Worm (Caenorhabditis elegans) whole organism, L3 larva: Measurements from ENCODE around the gene srd-43.

ENCODE experiments used
- ceh-82 ChIP-seq: fragments of 150-350 bp; optimal IDR thresholded peaks from 2 replicates; lab custom pipeline; 2014; ENCODE audit warnings: missing biosample characterization, missing genetic modification characterization
- elt-3 ChIP-seq, 3 experiments: fragments of 150-350 bp in 1 of 3; sonication (generic microtip) in 2 of 3; optimal IDR thresholded peaks; 2 replicates in 2 of 3; 4 replicates in 1 of 3; lab custom pipeline; 2014 to 2017; ENCODE audit warnings: missing biosample characterization in 3 of 3, missing genetic modification characterization in 3 of 3
- lin-15B ChIP-seq: fragments of 150-350 bp; optimal IDR thresholded peaks from 2 replicates; lab custom pipeline; 2014; ENCODE audit warnings: missing biosample characterization, missing genetic modification characterization
- nhr-237 ChIP-seq: fragments of 150-350 bp; optimal IDR thresholded peaks from 2 replicates; lab custom pipeline; 2014; ENCODE audit warnings: missing biosample characterization, missing genetic modification characterization
- nhr-25 ChIP-seq: sonication (generic microtip); optimal IDR thresholded peaks from 2 replicates; lab custom pipeline; 2017; ENCODE audit warnings: missing biosample characterization, missing genetic modification characterization
- nhr-28 ChIP-seq: fragments of 150-350 bp; optimal IDR thresholded peaks from 2 replicates; lab custom pipeline; 2014; ENCODE audit warnings: missing biosample characterization, missing genetic modification characterization
- nhr-77 ChIP-seq: fragments of 150-350 bp; optimal IDR thresholded peaks from 2 replicates; lab custom pipeline; 2014; ENCODE audit warnings: missing biosample characterization, missing genetic modification characterization
- snpc-4 ChIP-seq: fragments of 150-350 bp; optimal IDR thresholded peaks from 2 replicates; lab custom pipeline; 2014; ENCODE audit warnings: missing biosample characterization, missing genetic modification characterization
- tbx-2 ChIP-seq: sonication (generic microtip); optimal IDR thresholded peaks from 2 replicates; lab custom pipeline; 2016; ENCODE audit warnings: mild to moderate bottlenecking, missing genetic modification characterization, missing compliant biosample characterization
- unc-39 ChIP-seq: sonication (generic microtip); optimal IDR thresholded peaks from 4 replicates; lab custom pipeline; 2017; ENCODE audit warnings: missing biosample characterization, missing genetic modification characterization
- zag-1 ChIP-seq: fragments of 150-350 bp; optimal IDR thresholded peaks from 2 replicates; lab custom pipeline; 2014; ENCODE audit warnings: missing biosample characterization, missing genetic modification characterization
- ztf-4 ChIP-seq: fragments of 150-350 bp; optimal IDR thresholded peaks from 2 replicates; lab custom pipeline; 2014; ENCODE audit warnings: missing biosample characterization, missing genetic modification characterization

DNA sequence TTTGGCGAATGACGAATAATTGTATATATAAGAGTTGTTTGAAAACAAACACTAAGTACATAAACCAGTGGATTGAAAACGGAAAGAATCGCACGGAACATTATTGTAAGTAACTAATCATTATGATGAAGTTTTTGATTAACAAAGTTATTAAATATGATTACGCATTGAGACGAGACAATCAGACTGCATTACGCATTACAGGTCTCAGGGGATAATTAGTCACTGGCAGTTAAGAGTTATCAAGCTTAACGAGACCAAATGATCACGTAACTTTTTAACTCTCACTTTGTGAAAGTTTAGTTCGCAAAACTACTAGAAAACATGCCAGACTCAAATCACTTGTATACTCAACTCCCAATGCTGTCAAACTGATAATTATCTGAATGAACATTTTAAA, 2.3 kb downstream of the srd-43 start, which contains the start of gene srd-42:
- no peak for TF ChIP-seq elt-3 (tag; optimal IDR thresholded peaks at IDR 0.05; lab: Kevin White, UChicago)
- TF ChIP-seq nhr-25 (tag; lab: Kevin White, UChicago): no peak
- no peak for TF ChIP-seq unc-39 (tag; lab: Kevin White, UChicago)
- no peak for TF ChIP-seq ztf-4
- TF ChIP-seq snpc-4 (tag; lab: Kevin White, UChicago): no peak
- no peak for TF ChIP-seq tbx-2 (tag; lab: Kevin White, UChicago)
- TF ChIP-seq nhr-77: no peak
- TF ChIP-seq zag-1 (tag; lab: Kevin White, UChicago): no peak
- TF ChIP-seq nhr-28 (tag; lab: Kevin White, UChicago): no peak
- no peak for TF ChIP-seq lin-15B (tag; lab: Kevin White, UChicago)
- TF ChIP-seq ceh-82 (tag; lab: Kevin White, UChicago): no peak
- TF ChIP-seq nhr-237 (tag; lab: Kevin White, UChicago): no peak
